Fruit fly (Drosophila melanogaster) whole organism, prepupa: Measurements from ENCODE around the gene CG14275.

Experiments used
- CG32006 ChIP-seq: fragments of 200-800 bp; sonication (Bioruptor generic); optimal IDR thresholded peaks from 3 replicates; lab custom pipeline; 2017; ENCODE audit warnings: missing biosample characterization, mild to moderate bottlenecking, missing genetic modification characterization
- CG34406 ChIP-seq: fragments of 200-800 bp; sonication (Bioruptor generic); optimal IDR thresholded peaks from 3 replicates; lab custom pipeline; 2016; ENCODE audit warnings: missing biosample characterization, missing genetic modification characterization
- CG3919 ChIP-seq: fragments of 200-800 bp; sonication (Bioruptor generic); optimal IDR thresholded peaks from 3 replicates; lab custom pipeline; 2016; ENCODE audit warnings: missing biosample characterization, missing genetic modification characterization
- CG4318 ChIP-seq: fragments of 200-800 bp; sonication (Bioruptor generic); optimal IDR thresholded peaks from 3 replicates; lab custom pipeline; 2017; ENCODE audit warnings: missing biosample characterization, mild to moderate bottlenecking, missing genetic modification characterization
- CG6808 ChIP-seq: fragments of 200-800 bp; sonication (Bioruptor generic); optimal IDR thresholded peaks from 3 replicates; lab custom pipeline; 2017; ENCODE audit warnings: missing biosample characterization, missing genetic modification characterization, mild to moderate bottlenecking, moderate library complexity, missing genetic modification reagents
- CG7368 ChIP-seq: fragments of 200-800 bp; sonication (Bioruptor generic); optimal IDR thresholded peaks from 3 replicates; lab custom pipeline; 2016; ENCODE audit warnings: missing biosample characterization, missing genetic modification characterization
- Eip75B ChIP-seq: fragments of 200-800 bp; sonication (Bioruptor generic); optimal IDR thresholded peaks from 3 replicates; lab custom pipeline; 2016; ENCODE audit warnings: missing biosample characterization, missing genetic modification characterization
- Eip78C ChIP-seq: fragments of 200-800 bp; sonication (Bioruptor generic); peaks from one replicate; lab custom pipeline; 2016; ENCODE audit warnings: missing biosample characterization, missing genetic modification characterization
- Hr39 ChIP-seq: fragments of 200-800 bp; sonication (Bioruptor generic); optimal IDR thresholded peaks from 2 replicates; lab custom pipeline; 2016; ENCODE audit warnings: missing biosample characterization, missing genetic modification characterization
- Hr4 ChIP-seq: fragments of 200-800 bp; sonication (Bioruptor generic); optimal IDR thresholded peaks from 3 replicates; lab custom pipeline; 2016; ENCODE audit warnings: missing biosample characterization, missing genetic modification characterization
- Sox102F ChIP-seq: fragments of 200-800 bp; sonication (Bioruptor generic); optimal IDR thresholded peaks from 2 replicates; lab custom pipeline; 2016; ENCODE audit warnings: missing biosample characterization, mild to moderate bottlenecking, missing genetic modification characterization
- Sox14 ChIP-seq: fragments of 200-800 bp; sonication (Bioruptor generic); optimal IDR thresholded peaks from 3 replicates; lab custom pipeline; 2016; ENCODE audit warnings: missing biosample characterization, missing genetic modification characterization
- achi ChIP-seq: fragments of 200-800 bp; sonication (Bioruptor generic); optimal IDR thresholded peaks from 3 replicates; lab custom pipeline; 2016; ENCODE audit warnings: missing biosample characterization, missing genetic modification characterization
- cyc ChIP-seq: fragments of 200-800 bp; sonication (Bioruptor generic); optimal IDR thresholded peaks from 3 replicates; lab custom pipeline; 2016; ENCODE audit warnings: missing biosample characterization, missing genetic modification characterization
- net ChIP-seq: fragments of 200-800 bp; sonication (Bioruptor generic); optimal IDR thresholded peaks from 3 replicates; lab custom pipeline; 2016; ENCODE audit warnings: missing biosample characterization, missing genetic modification characterization
- topi ChIP-seq: fragments of 200-800 bp; sonication (Bioruptor generic); optimal IDR thresholded peaks from 3 replicates; lab custom pipeline; 2016; ENCODE audit warnings: missing biosample characterization, missing genetic modification characterization
- vri ChIP-seq: fragments of 200-800 bp; sonication (Bioruptor generic); optimal IDR thresholded peaks from 3 replicates; lab custom pipeline; 2016; ENCODE audit warnings: missing biosample characterization, mild to moderate bottlenecking, missing genetic modification characterization

Gene CG14275

DNA sequence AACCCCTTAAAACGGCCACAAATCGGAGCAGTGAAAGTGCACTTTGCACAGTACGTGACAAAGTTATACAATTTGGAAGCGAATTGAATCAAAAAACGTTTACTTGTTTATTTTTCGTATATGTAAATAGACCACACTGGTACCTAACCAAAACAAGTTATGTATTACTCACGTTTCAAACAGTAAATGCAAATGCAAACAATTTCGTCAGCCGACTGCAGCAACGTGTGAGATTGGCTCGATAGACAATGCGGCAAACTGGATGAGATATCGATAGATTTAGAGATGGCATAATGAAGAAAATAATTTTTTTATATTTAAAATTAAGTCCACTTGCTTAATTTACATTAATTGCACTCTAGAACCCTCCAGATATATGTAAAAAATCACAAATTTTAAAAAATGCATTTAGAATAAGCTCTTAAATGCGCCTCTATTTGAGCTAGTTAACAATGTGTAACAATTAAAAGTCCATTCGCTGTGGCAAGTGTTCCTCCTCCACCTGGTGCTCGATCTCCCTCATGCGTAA, 54.3 kb downstream of the CG14275 start, which contains the start of gene AlaRS (continued):
- TF ChIP-seq topi (GFP tag; lab: Kevin White, UChicago) (peak; percentile 44), CG34406 (GFP tag; lab: Kevin White, UChicago) (peak; percentile 29), cyc (GFP tag; lab: Kevin White, UChicago) (peak; percentile 29), CG7368 (no peak), Hr4 (GFP tag; lab: Kevin White, UChicago) (peak; percentile 48), Eip78C (GFP tag; lab: Kevin White, UChicago) (peak; percentile 79), Eip75B (peak; percentile 38), Hr39 (GFP tag; lab: Kevin White, UChicago) (peak; percentile 32), Sox102F (GFP tag; lab: Kevin White, UChicago) (peak; percentile 52), achi (GFP tag; lab: Kevin White, UChicago) (peak; percentile 39), CG4318 (GFP tag; lab: Kevin White, UChicago) (no peak), CG3919 (GFP tag; lab: Kevin White, UChicago) (peak; percentile 48), Sox14 (GFP tag; lab: Kevin White, UChicago) (peak; percentile 45), CG6808 (GFP tag; lab: Kevin White, UChicago) (peak; percentile 15), vri (GFP tag; lab: Kevin White, UChicago) (peak; percentile 71), net (GFP tag; lab: Kevin White, UChicago) (peak; percentile 32), CG32006 (GFP tag; lab: Kevin White, UChicago) (peak; percentile 14)
